Worm (Caenorhabditis elegans) whole organism, young adult: ENCODE measurements around the gene csn-6.

ENCODE experiments used
- F22D6.2 ChIP-seq: sonication (generic microtip); optimal IDR thresholded peaks from 2 replicates; lab custom pipeline; 2016; ENCODE audit warnings: mild to moderate bottlenecking, missing genetic modification characterization, missing compliant biosample characterization
- F52B5.7 ChIP-seq: sonication (generic microtip); optimal IDR thresholded peaks from 2 replicates; lab custom pipeline; 2016; ENCODE audit warnings: mild to moderate bottlenecking, missing genetic modification characterization, missing compliant biosample characterization
- F55B11.4 ChIP-seq: sonication (generic microtip); optimal IDR thresholded peaks from 2 replicates; lab custom pipeline; 2016; ENCODE audit warnings: missing compliant biosample characterization, missing genetic modification characterization, borderline replicate concordance; ENCODE audit not compliant: insufficient read depth
- K12H6.12 ChIP-seq: fragments of 200-800 bp; sonication (Bioruptor generic); optimal IDR thresholded peaks from 2 replicates; lab custom pipeline; 2018; ENCODE audit warnings: mild to moderate bottlenecking, missing genetic modification characterization, missing compliant biosample characterization
- T26A5.8 ChIP-seq: sonication (generic microtip); optimal IDR thresholded peaks from 2 replicates; lab custom pipeline; 2016; ENCODE audit warnings: missing genetic modification characterization, missing compliant biosample characterization
- akir-1 ChIP-seq: fragments of 200-800 bp; sonication (Bioruptor generic); optimal IDR thresholded peaks from 2 replicates; lab custom pipeline; 2018; ENCODE audit warnings: mild to moderate bottlenecking, missing genetic modification characterization, moderate library complexity, missing compliant biosample characterization
- aptf-3 ChIP-seq: fragments of 200-800 bp; sonication (Bioruptor generic); IDR thresholded peaks from 2 replicates; pipeline ENCODE4 v1.3.6; 2022; ENCODE audit warnings: missing genetic modification characterization, missing compliant biosample characterization
- atf-7 ChIP-seq: sonication (generic microtip); optimal IDR thresholded peaks from 2 replicates; lab custom pipeline; 2017; ENCODE audit warnings: mild to moderate bottlenecking, missing genetic modification characterization, missing compliant biosample characterization
- attf-3 ChIP-seq: fragments of 200-800 bp; sonication (Bioruptor generic); conservative IDR thresholded peaks from 2 replicates; pipeline ENCODE4 v1.3.6; 2022; ENCODE audit warnings: missing genetic modification reagents, missing genetic modification characterization, missing compliant biosample characterization
- attf-6 ChIP-seq: fragments of 200-800 bp; sonication (Bioruptor generic); IDR thresholded peaks from 2 replicates; pipeline ENCODE4 v1.3.6; 2022; ENCODE audit warnings: missing genetic modification reagents, missing genetic modification characterization, missing compliant biosample characterization
- bed-2 ChIP-seq: fragments of 200-800 bp; sonication (Bioruptor generic); IDR thresholded peaks from 2 replicates; pipeline ENCODE4 v1.3.6; 2022; ENCODE audit warnings: missing genetic modification reagents, missing genetic modification characterization, missing compliant biosample characterization
- ceh-27 ChIP-seq: fragments of 200-800 bp; sonication (Bioruptor generic); optimal IDR thresholded peaks from 2 replicates; lab custom pipeline; 2018; ENCODE audit warnings: mild to moderate bottlenecking, missing genetic modification characterization, moderate library complexity, missing compliant biosample characterization
- ceh-40 ChIP-seq: fragments of 200-800 bp; sonication (Bioruptor generic); IDR thresholded peaks from 2 replicates; pipeline ENCODE4 v1.3.6; 2022; ENCODE audit warnings: missing genetic modification characterization, missing compliant biosample characterization
- ceh-79 ChIP-seq: sonication (generic microtip); optimal IDR thresholded peaks from 2 replicates; lab custom pipeline; 2017; ENCODE audit warnings: mild to moderate bottlenecking, missing genetic modification characterization, missing compliant biosample characterization
- ceh-91 ChIP-seq: fragments of 200-800 bp; sonication (Bioruptor generic); IDR thresholded peaks from 2 replicates; pipeline ENCODE4 v1.3.6; 2022; ENCODE audit warnings: missing genetic modification reagents, missing genetic modification characterization, missing compliant biosample characterization
- die-1 ChIP-seq: sonication (generic microtip); optimal IDR thresholded peaks from 2 replicates; lab custom pipeline; 2016; ENCODE audit warnings: missing genotype, mild to moderate bottlenecking, missing genetic modification characterization, missing compliant biosample characterization
- dpff-1 ChIP-seq: sonication (generic microtip); optimal IDR thresholded peaks from 2 replicates; lab custom pipeline; 2017; ENCODE audit warnings: mild to moderate bottlenecking, missing genetic modification characterization, missing compliant biosample characterization
- egrh-3 ChIP-seq: fragments of 200-800 bp; sonication (Bioruptor generic); IDR thresholded peaks from 2 replicates; pipeline ENCODE4 v1.3.6; 2022; ENCODE audit warnings: missing genetic modification reagents, missing genetic modification characterization, missing compliant biosample characterization
- gei-17 ChIP-seq: fragments of 200-800 bp; sonication (Bioruptor generic); optimal IDR thresholded peaks from 2 replicates; lab custom pipeline; 2018; ENCODE audit warnings: mild to moderate bottlenecking, missing genetic modification characterization, missing compliant biosample characterization
- him-1 ChIP-seq: sonication (generic microtip); optimal IDR thresholded peaks from 2 replicates; lab custom pipeline; 2016; ENCODE audit warnings: missing genotype, missing genetic modification reagents, missing genetic modification characterization, missing compliant biosample characterization
- hrde-1 ChIP-seq: sonication (generic microtip); optimal IDR thresholded peaks from 2 replicates; lab custom pipeline; 2016; ENCODE audit warnings: missing genetic modification characterization, mild to moderate bottlenecking, missing compliant biosample characterization, moderate library complexity, missing genotype, missing genetic modification reagents, borderline replicate concordance
- hsf-1 ChIP-seq: fragments of 200-800 bp; sonication (Bioruptor generic); IDR thresholded peaks from 2 replicates; pipeline ENCODE4 v1.3.6; 2022; ENCODE audit warnings: missing genetic modification reagents, missing genetic modification characterization, missing compliant biosample characterization
- lag-1 ChIP-seq: fragments of 200-800 bp; sonication (Bioruptor generic); IDR thresholded peaks from 2 replicates; pipeline ENCODE4 v1.3.6; 2022; ENCODE audit warnings: missing genetic modification reagents, missing genetic modification characterization, missing compliant biosample characterization
- let-526 ChIP-seq: fragments of 200-800 bp; sonication (Bioruptor generic); IDR thresholded peaks from 2 replicates; pipeline ENCODE4 v1.3.6; 2022; ENCODE audit warnings: missing genetic modification reagents, missing genetic modification characterization, missing compliant biosample characterization
- let-607 ChIP-seq, 2 experiments: fragments of 200-800 bp in 1 of 2; sonication (Bioruptor generic) in 1 of 2; sonication (generic microtip) in 1 of 2; optimal IDR thresholded peaks; 2 replicates each; lab custom pipeline; 2016 to 2018; ENCODE audit warnings: mild to moderate bottlenecking in 2 of 2, missing compliant biosample characterization in 2 of 2, missing genetic modification characterization in 2 of 2, moderate library complexity in 2 of 2, missing genotype in 1 of 2
- lin-40 ChIP-seq: sonication (generic microtip); optimal IDR thresholded peaks from 2 replicates; lab custom pipeline; 2016; ENCODE audit warnings: missing genetic modification characterization, mild to moderate bottlenecking, missing compliant biosample characterization, missing genotype, missing genetic modification reagents
- lin-54 ChIP-seq: fragments of 200-800 bp; sonication (Bioruptor generic); optimal IDR thresholded peaks from 2 replicates; lab custom pipeline; 2018; ENCODE audit warnings: mild to moderate bottlenecking, missing genetic modification characterization, missing compliant biosample characterization
- lir-1 ChIP-seq: fragments of 200-800 bp; sonication (Bioruptor generic); conservative IDR thresholded peaks from 2 replicates; pipeline ENCODE4 v1.3.6; 2022; ENCODE audit warnings: missing genetic modification reagents, missing genetic modification characterization, missing compliant biosample characterization
- lsl-1 ChIP-seq: fragments of 200-800 bp; sonication (Bioruptor generic); optimal IDR thresholded peaks from 2 replicates; lab custom pipeline; 2018; ENCODE audit warnings: mild to moderate bottlenecking, missing genetic modification characterization, moderate library complexity, missing compliant biosample characterization
- madf-10 ChIP-seq: sonication (generic microtip); optimal IDR thresholded peaks from 2 replicates; lab custom pipeline; 2016; ENCODE audit warnings: mild to moderate bottlenecking, missing genetic modification characterization, missing compliant biosample characterization
- madf-8 ChIP-seq: fragments of 200-800 bp; sonication (Bioruptor generic); conservative IDR thresholded peaks from 2 replicates; pipeline ENCODE4 v1.3.6; 2022; ENCODE audit warnings: missing genetic modification reagents, missing genetic modification characterization, missing compliant biosample characterization
- nfya-1 ChIP-seq: sonication (generic microtip); optimal IDR thresholded peaks from 2 replicates; lab custom pipeline; 2017; ENCODE audit warnings: antibody characterized with exemption, missing compliant biosample characterization, missing genetic modification characterization, borderline replicate concordance; ENCODE audit not compliant: insufficient read depth
- pbrm-1 ChIP-seq: fragments of 200-800 bp; sonication (Bioruptor generic); IDR thresholded peaks from 2 replicates; pipeline ENCODE4 v1.3.6; 2022; ENCODE audit warnings: missing genetic modification reagents, missing genetic modification characterization, missing compliant biosample characterization
- pha-4 ChIP-seq: fragments of 150-350 bp; sonication (generic microtip); optimal IDR thresholded peaks from 2 replicates; lab custom pipeline; 2014; ENCODE audit warnings: missing biosample characterization, missing genetic modification reagents, missing genetic modification characterization
- rec-8 ChIP-seq, 2 experiments: sonication (generic microtip); optimal IDR thresholded peaks; 2 replicates each; lab custom pipeline; 2016; ENCODE audit warnings: mild to moderate bottlenecking in 2 of 2, missing genetic modification characterization in 2 of 2, missing genetic modification reagents in 2 of 2, missing genotype in 2 of 2, missing biosample characterization in 1 of 2, missing compliant biosample characterization in 1 of 2, moderate library complexity in 1 of 2
- sdz-38 ChIP-seq: sonication (generic microtip); optimal IDR thresholded peaks from 2 replicates; lab custom pipeline; 2016; ENCODE audit warnings: missing genotype, missing genetic modification characterization, missing compliant biosample characterization
- snpc-1.1 ChIP-seq: sonication (generic microtip); optimal IDR thresholded peaks from 2 replicates; lab custom pipeline; 2017; ENCODE audit warnings: missing genetic modification characterization, mild to moderate bottlenecking, missing compliant biosample characterization, antibody characterized with exemption, moderate library complexity, missing genotype, missing genetic modification reagents; ENCODE audit not compliant: insufficient read depth
- snpc-1.3 ChIP-seq: sonication (generic microtip); optimal IDR thresholded peaks from 2 replicates; lab custom pipeline; 2017; ENCODE audit warnings: missing genetic modification characterization, mild to moderate bottlenecking, missing compliant biosample characterization, antibody characterized with exemption, moderate library complexity, missing genotype, missing genetic modification reagents; ENCODE audit not compliant: insufficient read depth
- tlf-1 ChIP-seq: fragments of 200-800 bp; sonication (Bioruptor generic); optimal IDR thresholded peaks from 2 replicates; lab custom pipeline; 2018; ENCODE audit warnings: mild to moderate bottlenecking, missing genetic modification characterization, missing compliant biosample characterization
- unc-62 ChIP-seq: fragments of 150-350 bp; optimal IDR thresholded peaks from 2 replicates; lab custom pipeline; 2014; ENCODE audit warnings: missing biosample characterization, missing genetic modification reagents, missing genetic modification characterization
- ztf-18 ChIP-seq: sonication (generic microtip); optimal IDR thresholded peaks from 2 replicates; lab custom pipeline; 2016; ENCODE audit warnings: missing genotype, mild to moderate bottlenecking, missing genetic modification characterization, missing compliant biosample characterization
- ztf-22 ChIP-seq: fragments of 200-800 bp; sonication (Bioruptor generic); optimal IDR thresholded peaks from 2 replicates; lab custom pipeline; 2018; ENCODE audit warnings: mild to moderate bottlenecking, missing genetic modification characterization, moderate library complexity, missing compliant biosample characterization
- ztf-28 ChIP-seq: fragments of 200-800 bp; sonication (Bioruptor generic); IDR thresholded peaks from 2 replicates; pipeline ENCODE4 v1.3.6; 2022; ENCODE audit warnings: missing genetic modification reagents, missing genetic modification characterization, missing compliant biosample characterization
- ztf-6 ChIP-seq: fragments of 200-800 bp; sonication (Bioruptor generic); IDR thresholded peaks from 2 replicates; pipeline ENCODE4 v1.3.6; 2022; ENCODE audit warnings: missing genetic modification reagents, missing genetic modification characterization, missing compliant biosample characterization

Gene csn-6

DNA sequence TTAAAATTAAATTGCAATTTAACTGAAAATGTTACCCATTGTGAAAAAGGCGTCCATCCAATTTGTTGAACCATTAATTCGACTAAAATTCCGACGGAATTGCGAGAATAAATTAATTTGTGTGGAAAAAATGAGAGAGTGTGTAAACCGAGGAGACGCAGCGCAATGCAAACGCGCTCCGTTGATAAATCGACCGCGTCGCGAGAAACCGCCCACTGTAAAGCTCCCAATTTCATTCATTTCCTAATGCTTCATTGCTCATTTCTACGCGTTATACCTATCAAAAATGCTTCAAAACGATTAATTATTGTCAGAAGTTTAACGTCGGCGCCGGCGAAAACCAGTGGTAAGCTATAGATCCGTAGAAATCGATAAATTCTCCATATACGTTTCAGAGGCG, 2.9 kb upstream of the csn-6 start, which contains the start of the genes Y67H2A.2 and micu-1 (continued):
- TF ChIP-seq lin-54 (GFP tag; lab: Kevin White, UChicago) (peak; percentile 40), attf-6 (GFP tag; lab: Robert Waterston, UW) (0 out of 2 replicates have a peak, but pooled peaks have one; percentile 40), sdz-38 (tag; lab: Kevin White, UChicago) (no peak), lin-40 (tag; lab: Kevin White, UChicago) (peak; percentile 75)

DNA sequence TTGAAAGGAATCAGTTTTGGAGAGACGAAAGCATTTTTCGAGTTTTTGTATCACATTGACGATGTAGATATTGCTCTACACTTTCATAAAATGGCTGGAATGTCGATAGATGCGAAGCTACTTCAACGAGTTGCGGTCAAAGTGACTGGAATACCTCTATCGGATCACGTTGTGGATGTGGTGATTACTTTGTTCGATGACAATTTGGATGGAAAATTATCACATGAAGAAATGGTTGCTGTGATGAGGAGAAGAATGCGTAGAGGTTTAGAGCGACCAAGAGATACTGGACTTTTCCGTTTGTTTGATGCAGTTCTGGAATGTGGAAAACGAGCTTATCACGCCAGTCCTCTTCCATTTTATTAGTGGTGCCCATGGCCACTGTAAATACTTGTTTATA, 976 bp upstream of the csn-6 start:
- TF ChIP-seq ztf-18 (tag; lab: Kevin White, UChicago), result no peak
- no peak for TF ChIP-seq egrh-3 (GFP tag; lab: Robert Waterston, UW)
- no peak for TF ChIP-seq T26A5.8 (tag; lab: Kevin White, UChicago)
- TF ChIP-seq ztf-6, result no peak
- no peak for TF ChIP-seq lir-1 (GFP tag; lab: Robert Waterston, UW)
- TF ChIP-seq F55B11.4 (tag; lab: Kevin White, UChicago), result no peak
- no peak for TF ChIP-seq F22D6.2 (tag; lab: Kevin White, UChicago)
- TF ChIP-seq let-526 (GFP tag; lab: Robert Waterston, UW), result no peak
- no peak for TF ChIP-seq F52B5.7 (tag; lab: Kevin White, UChicago)
- no peak for TF ChIP-seq ceh-27
- TF ChIP-seq rec-8 (tag; optimal IDR thresholded peaks at IDR 0.05; lab: Kevin White, UChicago), result no peak

DNA sequence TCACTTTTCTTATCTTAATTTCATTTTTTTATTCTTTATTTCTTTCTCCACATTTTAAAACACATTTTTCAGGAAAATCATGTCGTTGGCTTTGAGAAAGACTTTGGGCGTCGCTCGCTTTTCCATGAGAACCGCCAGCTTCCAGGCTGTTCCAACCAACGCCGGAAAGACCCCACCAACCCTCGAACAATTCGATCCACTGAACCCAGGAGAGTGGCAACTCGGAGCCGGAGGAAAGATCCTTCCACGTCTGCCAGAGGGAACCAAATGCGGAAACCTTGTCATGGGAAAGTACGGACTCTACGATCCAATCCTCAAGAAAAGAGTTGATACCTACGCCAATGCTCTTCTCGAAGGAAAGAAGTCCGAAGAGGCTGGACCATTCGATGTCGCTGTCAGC, 515 bp upstream of the csn-6 start, which contains the start of gene kdp-1:
kdp-1 (plus strand) TSS at position 80 of the 400 bp plus-strand sequence.
- TF ChIP-seq ztf-18 (tag; lab: Kevin White, UChicago), result no peak
- TF ChIP-seq dpff-1 (tag; lab: Kevin White, UChicago), result no peak
- no peak for TF ChIP-seq let-607 (tag; optimal IDR thresholded peaks at IDR 0.05; lab: Kevin White, UChicago)
- no peak for TF ChIP-seq pbrm-1 (GFP tag; lab: Robert Waterston, UW)
- no peak for TF ChIP-seq tlf-1 (GFP tag; lab: Kevin White, UChicago)
- no peak for TF ChIP-seq him-1 (tag; lab: Kevin White, UChicago)
- TF ChIP-seq akir-1 (GFP tag; lab: Kevin White, UChicago), result no peak
- no peak for TF ChIP-seq lag-1 (GFP tag; lab: Robert Waterston, UW)
- TF ChIP-seq madf-10 (tag; lab: Kevin White, UChicago), result no peak
- TF ChIP-seq aptf-3 (GFP tag; lab: Robert Waterston, UW), result 0 out of 2 replicates have a peak, but pooled peaks have one; percentile 16
- no peak for TF ChIP-seq hsf-1
- TF ChIP-seq lin-40 (tag; lab: Kevin White, UChicago), result no peak
- no peak for TF ChIP-seq snpc-1.3 (tag; lab: Kevin White, UChicago)
- no peak for TF ChIP-seq nfya-1 (tag; lab: Kevin White, UChicago)
- no peak for TF ChIP-seq ztf-22 (GFP tag; lab: Kevin White, UChicago)
- TF ChIP-seq ztf-28 (GFP tag; lab: Robert Waterston, UW), result no peak
- TF ChIP-seq T26A5.8 (tag; lab: Kevin White, UChicago), result no peak
- no peak for TF ChIP-seq madf-8 (GFP tag; lab: Robert Waterston, UW)
- TF ChIP-seq F55B11.4 (tag; lab: Kevin White, UChicago), result no peak
- TF ChIP-seq atf-7 (tag; lab: Kevin White, UChicago), result no peak
- TF ChIP-seq attf-3, result no peak
- no peak for TF ChIP-seq K12H6.12
- TF ChIP-seq gei-17 (GFP tag; lab: Kevin White, UChicago), result no peak
- TF ChIP-seq F22D6.2 (tag; lab: Kevin White, UChicago), result no peak
- TF ChIP-seq hrde-1 (tag; lab: Kevin White, UChicago), result no peak
- no peak for TF ChIP-seq lin-54 (GFP tag; lab: Kevin White, UChicago)
- TF ChIP-seq unc-62 (GFP tag; lab: Kevin White, UChicago), result no peak
- TF ChIP-seq ceh-40, result no peak
- TF ChIP-seq ceh-79 (tag; lab: Kevin White, UChicago), result no peak
- no peak for TF ChIP-seq bed-2 (GFP tag; lab: Robert Waterston, UW)
- no peak for TF ChIP-seq pha-4 (tag; lab: Kevin White, UChicago)
- TF ChIP-seq snpc-1.1 (tag; lab: Kevin White, UChicago), result no peak
- TF ChIP-seq ceh-91, result no peak
- no peak for TF ChIP-seq lsl-1
- TF ChIP-seq die-1 (tag; lab: Kevin White, UChicago), result no peak
